Fruit fly (Drosophila melanogaster) whole organism, embryonic: ENCODE measurements around the gene Slu7.

Source experiments
- Ada2b ChIP-seq: fragments of 200-800 bp; sonication (Bioruptor generic); IDR thresholded peaks from 2 replicates; pipeline ENCODE4 v1.3.6; 2022; ENCODE audit warnings: missing biosample characterization, missing genetic modification characterization
- Atf3 ChIP-seq: fragments of 200-800 bp; sonication (Bioruptor generic); optimal IDR thresholded peaks from 3 replicates; lab custom pipeline; 2016; ENCODE audit warnings: missing biosample characterization, missing genetic modification characterization
- B-H2 ChIP-seq: fragments of 200-800 bp; sonication (Bioruptor generic); optimal IDR thresholded peaks from 2 replicates; lab custom pipeline; 2018; ENCODE audit warnings: missing biosample characterization, mild to moderate bottlenecking, missing genetic modification characterization
- CG10462 ChIP-seq: fragments of 200-800 bp; sonication (Bioruptor generic); optimal IDR thresholded peaks from 2 replicates; lab custom pipeline; 2016; ENCODE audit warnings: missing biosample characterization, missing genetic modification characterization
- CG10543 ChIP-seq: fragments of 200-800 bp; sonication (Bioruptor generic); optimal IDR thresholded peaks from 3 replicates; lab custom pipeline; 2017; ENCODE audit warnings: missing biosample characterization, mild to moderate bottlenecking, missing genetic modification characterization, moderate library complexity
- CG11247 ChIP-seq: fragments of 200-800 bp; sonication (Bioruptor generic); IDR thresholded peaks from 2 replicates; pipeline ENCODE4 v1.3.6; 2022; ENCODE audit warnings: missing biosample characterization, missing genetic modification characterization
- CG11504 ChIP-seq: fragments of 200-800 bp; sonication (Bioruptor generic); optimal IDR thresholded peaks from 3 replicates; lab custom pipeline; 2019; ENCODE audit warnings: missing biosample characterization, mild to moderate bottlenecking, missing genetic modification characterization, moderate library complexity
- CG11696 ChIP-seq: fragments of 200-800 bp; sonication (Bioruptor generic); IDR thresholded peaks from 2 replicates; pipeline ENCODE4 v1.3.6; 2022; ENCODE audit warnings: missing biosample characterization, missing genetic modification characterization
- CG12236 ChIP-seq: fragments of 200-800 bp; sonication (Bioruptor generic); optimal IDR thresholded peaks from 2 replicates; lab custom pipeline; 2016; ENCODE audit warnings: missing biosample characterization, missing genetic modification characterization
- CG12659 ChIP-seq: fragments of 200-800 bp; sonication (Bioruptor generic); optimal IDR thresholded peaks from 3 replicates; lab custom pipeline; 2017; ENCODE audit warnings: mild to moderate bottlenecking, missing biosample characterization, missing genetic modification reagents, missing genetic modification characterization
- CG13296 ChIP-seq: fragments of 200-800 bp; sonication (Bioruptor generic); optimal IDR thresholded peaks from 3 replicates; lab custom pipeline; 2018; ENCODE audit warnings: missing biosample characterization, mild to moderate bottlenecking, missing genetic modification characterization
- CG14441 ChIP-seq: fragments of 200-800 bp; sonication (Bioruptor generic); IDR thresholded peaks from 2 replicates; pipeline ENCODE4 v1.3.6; 2022; ENCODE audit warnings: missing biosample characterization, missing genetic modification characterization
- CG1602 ChIP-seq: fragments of 200-800 bp; sonication (Bioruptor generic); optimal IDR thresholded peaks from 3 replicates; lab custom pipeline; 2016; ENCODE audit warnings: missing biosample characterization, missing genetic modification characterization
- CG17361 ChIP-seq: fragments of 200-800 bp; sonication (Bioruptor generic); IDR thresholded peaks from 3 replicates; pipeline ENCODE4 v1.3.6; 2022; ENCODE audit warnings: missing biosample characterization, missing genetic modification characterization
- CG17802 ChIP-seq: fragments of 200-800 bp; sonication (Bioruptor generic); optimal IDR thresholded peaks from 2 replicates; lab custom pipeline; 2018; ENCODE audit warnings: missing biosample characterization, mild to moderate bottlenecking, missing genetic modification characterization, moderate library complexity
- CG3407 ChIP-seq: fragments of 200-800 bp; sonication (Bioruptor generic); optimal IDR thresholded peaks from 2 replicates; lab custom pipeline; 2018; ENCODE audit warnings: missing biosample characterization, mild to moderate bottlenecking, missing genetic modification characterization
- CG4360 ChIP-seq: fragments of 200-800 bp; sonication (Bioruptor generic); IDR thresholded peaks from 2 replicates; pipeline ENCODE4 v1.3.6; 2022; ENCODE audit warnings: missing biosample characterization, missing genetic modification characterization
- CG4424 ChIP-seq: fragments of 200-800 bp; sonication (Bioruptor generic); optimal IDR thresholded peaks from 3 replicates; lab custom pipeline; 2016; ENCODE audit warnings: missing biosample characterization, missing genetic modification characterization
- CG7271 ChIP-seq: fragments of 200-800 bp; sonication (Bioruptor generic); optimal IDR thresholded peaks from 2 replicates; lab custom pipeline; 2018; ENCODE audit warnings: missing biosample characterization, mild to moderate bottlenecking, missing genetic modification characterization, moderate library complexity
- CG7987 ChIP-seq: fragments of 200-800 bp; sonication (Bioruptor generic); optimal IDR thresholded peaks from 2 replicates; lab custom pipeline; 2018; ENCODE audit warnings: missing biosample characterization, mild to moderate bottlenecking, missing genetic modification characterization, moderate library complexity
- CG9215 ChIP-seq: fragments of 200-800 bp; sonication (Bioruptor generic); IDR thresholded peaks from 2 replicates; pipeline ENCODE4 v1.3.6; 2022; ENCODE audit warnings: missing biosample characterization, missing genetic modification characterization
- D19A ChIP-seq: fragments of 200-800 bp; optimal IDR thresholded peaks from 3 replicates; lab custom pipeline; 2019; ENCODE audit warnings: missing biosample characterization, mild to moderate bottlenecking, missing genetic modification characterization, moderate library complexity
- D19B ChIP-seq: fragments of 200-800 bp; sonication (Bioruptor generic); optimal IDR thresholded peaks from 2 replicates; lab custom pipeline; 2017; ENCODE audit warnings: missing biosample characterization, mild to moderate bottlenecking, missing genetic modification characterization
- Dref ChIP-seq: fragments of 200-800 bp; sonication (Bioruptor generic); IDR thresholded peaks from 2 replicates; pipeline ENCODE4 v1.3.6; 2022; ENCODE audit warnings: missing biosample characterization, missing genetic modification characterization
- Elba2 ChIP-seq: fragments of 200-800 bp; sonication (Bioruptor generic); optimal IDR thresholded peaks from 3 replicates; lab custom pipeline; 2016; ENCODE audit warnings: missing biosample characterization, missing genetic modification characterization
- Ets97D ChIP-seq: fragments of 200-800 bp; sonication (Bioruptor generic); optimal IDR thresholded peaks from 3 replicates; lab custom pipeline; 2016; ENCODE audit warnings: missing biosample characterization, missing genetic modification characterization
- Fer3 ChIP-seq: fragments of 200-800 bp; sonication (Bioruptor generic); optimal IDR thresholded peaks from 2 replicates; lab custom pipeline; 2018; ENCODE audit warnings: missing biosample characterization, mild to moderate bottlenecking, missing genetic modification characterization, moderate library complexity
- HmgD ChIP-seq: fragments of 200-800 bp; sonication (Bioruptor generic); optimal IDR thresholded peaks from 3 replicates; lab custom pipeline; 2016; ENCODE audit warnings: missing biosample characterization, missing genetic modification characterization
- Hr3 ChIP-seq: fragments of 200-800 bp; sonication (Bioruptor generic); optimal IDR thresholded peaks from 3 replicates; lab custom pipeline; 2016; ENCODE audit warnings: missing biosample characterization, missing genetic modification characterization
- Meics ChIP-seq: fragments of 200-800 bp; sonication (Bioruptor generic); optimal IDR thresholded peaks from 2 replicates; lab custom pipeline; 2017; ENCODE audit warnings: missing biosample characterization, mild to moderate bottlenecking, missing genetic modification characterization
- Mes4 ChIP-seq: fragments of 200-800 bp; sonication (Bioruptor generic); optimal IDR thresholded peaks from 2 replicates; lab custom pipeline; 2016; ENCODE audit warnings: missing biosample characterization, missing genetic modification characterization
- Scr ChIP-seq: fragments of 200-800 bp; sonication (Bioruptor generic); IDR thresholded peaks from 2 replicates; pipeline ENCODE4 v1.3.6; 2022; ENCODE audit warnings: missing biosample characterization, missing genetic modification characterization; ENCODE audit not compliant: partially characterized antibody
- ap ChIP-seq: fragments of 200-800 bp; sonication (Bioruptor generic); IDR thresholded peaks from 2 replicates; pipeline ENCODE4 v1.3.6; 2022; ENCODE audit warnings: missing biosample characterization, missing genetic modification characterization
- btn ChIP-seq: fragments of 200-800 bp; sonication (Bioruptor generic); optimal IDR thresholded peaks from 2 replicates; lab custom pipeline; 2016; ENCODE audit warnings: missing biosample characterization, missing genetic modification characterization
- chm ChIP-seq: fragments of 200-800 bp; sonication (Bioruptor generic); IDR thresholded peaks from 2 replicates; pipeline ENCODE4 v1.3.6; 2022; ENCODE audit warnings: missing biosample characterization, missing genetic modification characterization
- fd102C ChIP-seq: fragments of 200-800 bp; sonication (Bioruptor generic); optimal IDR thresholded peaks from 2 replicates; lab custom pipeline; 2018; ENCODE audit warnings: missing biosample characterization, mild to moderate bottlenecking, missing genetic modification characterization, moderate library complexity
- fd96Cb ChIP-seq: fragments of 200-800 bp; sonication (Bioruptor generic); optimal IDR thresholded peaks from 2 replicates; lab custom pipeline; 2018; ENCODE audit warnings: missing biosample characterization, mild to moderate bottlenecking, missing genetic modification characterization, moderate library complexity
- gfzf ChIP-seq: fragments of 200-800 bp; sonication (Bioruptor generic); optimal IDR thresholded peaks from 2 replicates; lab custom pipeline; 2016; ENCODE audit warnings: missing biosample characterization, mild to moderate bottlenecking, missing genetic modification characterization, moderate library complexity
- hb ChIP-seq: fragments of 200-800 bp; sonication (Bioruptor generic); IDR thresholded peaks from 3 replicates; pipeline ENCODE4 v1.3.6; 2022; ENCODE audit warnings: missing biosample characterization, missing genetic modification characterization; ENCODE audit not compliant: partially characterized antibody
- kay ChIP-seq: fragments of 200-800 bp; sonication (Bioruptor generic); optimal IDR thresholded peaks from 2 replicates; lab custom pipeline; 2016; ENCODE audit warnings: missing biosample characterization, missing genetic modification characterization
- lbe ChIP-seq: fragments of 200-800 bp; sonication (Bioruptor generic); optimal IDR thresholded peaks from 2 replicates; lab custom pipeline; 2016; ENCODE audit warnings: missing biosample characterization, mild to moderate bottlenecking, missing genetic modification characterization
- maf-S ChIP-seq: fragments of 200-800 bp; sonication (Bioruptor generic); optimal IDR thresholded peaks from 2 replicates; lab custom pipeline; 2016; ENCODE audit warnings: missing biosample characterization, missing genetic modification characterization
- mam ChIP-seq: fragments of 200-800 bp; sonication (Bioruptor generic); optimal IDR thresholded peaks from 3 replicates; lab custom pipeline; 2016; ENCODE audit warnings: missing biosample characterization, missing genetic modification characterization
- phol ChIP-seq: fragments of 200-800 bp; sonication (Bioruptor generic); optimal IDR thresholded peaks from 3 replicates; lab custom pipeline; 2018; ENCODE audit warnings: missing biosample characterization, mild to moderate bottlenecking, missing genetic modification characterization, moderate library complexity
- pzg ChIP-seq: fragments of 200-800 bp; sonication (Bioruptor generic); optimal IDR thresholded peaks from 3 replicates; lab custom pipeline; 2018; ENCODE audit warnings: missing biosample characterization, mild to moderate bottlenecking, missing genetic modification characterization, moderate library complexity
- tgo ChIP-seq: fragments of 200-800 bp; sonication (Bioruptor generic); IDR thresholded peaks from 3 replicates; pipeline ENCODE4 v1.3.6; 2022; ENCODE audit warnings: missing biosample characterization, missing genetic modification characterization
- toy ChIP-seq: fragments of 200-800 bp; sonication (Bioruptor generic); IDR thresholded peaks from 2 replicates; pipeline ENCODE4 v1.3.6; 2022; ENCODE audit warnings: missing biosample characterization, missing genetic modification characterization
- trh ChIP-seq: fragments of 200-800 bp; sonication (Bioruptor generic); optimal IDR thresholded peaks from 2 replicates; lab custom pipeline; 2016; ENCODE audit warnings: missing biosample characterization, missing genetic modification characterization
- tx ChIP-seq: fragments of 200-800 bp; sonication (Bioruptor generic); optimal IDR thresholded peaks from 2 replicates; lab custom pipeline; 2016; ENCODE audit warnings: missing biosample characterization, missing genetic modification characterization
- unpg ChIP-seq: fragments of 200-800 bp; sonication (Bioruptor generic); optimal IDR thresholded peaks from 3 replicates; lab custom pipeline; 2018; ENCODE audit warnings: missing biosample characterization, mild to moderate bottlenecking, missing genetic modification characterization, moderate library complexity

Gene Slu7

DNA sequence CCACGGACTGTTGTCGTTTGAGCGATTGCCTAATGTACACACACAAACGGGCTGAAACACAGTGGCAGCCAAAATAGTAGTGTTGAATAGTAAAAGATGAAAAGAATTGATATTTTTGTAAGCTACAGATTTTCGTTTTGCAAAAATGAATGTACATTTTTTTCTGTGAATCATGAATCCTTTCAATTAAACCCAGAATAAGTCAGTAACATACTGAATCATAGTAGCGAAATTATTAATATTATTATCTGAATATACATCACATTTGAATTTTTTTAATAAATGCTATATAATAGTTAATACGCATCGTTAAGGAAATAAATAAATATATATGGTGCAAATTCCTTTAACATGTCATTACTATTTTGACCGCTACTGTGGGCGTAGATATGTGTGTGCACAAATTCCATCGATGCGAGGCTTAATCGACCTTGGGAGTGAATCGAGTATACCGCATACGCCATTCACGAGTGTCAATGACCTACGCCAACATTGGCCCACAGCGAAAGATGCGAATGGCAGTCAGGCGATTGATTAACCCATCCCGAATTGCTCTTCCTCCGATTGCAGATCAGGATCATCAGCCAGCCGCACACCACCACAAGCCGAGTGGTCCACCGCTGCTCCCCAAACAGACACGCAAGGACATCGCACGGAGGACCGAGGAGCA, 1.8 kb upstream of the Slu7 start (continued):
- TF ChIP-seq pzg (GFP tag; lab: Kevin White, UChicago) (no peak), trh (GFP tag; lab: Kevin White, UChicago) (no peak), CG17802 (tag; lab: Kevin White, UChicago) (no peak), CG14441 (peak; percentile 57), Elba2 (no peak), ap (GFP tag; lab: Robert Waterston, UW) (no peak; the same call in 1 of the 2 replicates), hb (GFP tag; lab: Robert Waterston, UW) (no peak), chm (GFP tag; lab: Robert Waterston, UW) (no peak), CG7987 (GFP tag; lab: Kevin White, UChicago) (no peak), CG10543 (GFP tag; lab: Kevin White, UChicago) (no peak), toy (GFP tag; lab: Robert Waterston, UW) (0 out of 2 replicates have a peak, but pooled peaks have one; percentile 9), maf-S (GFP tag; lab: Kevin White, UChicago) (no peak), CG9215 (GFP tag; lab: Robert Waterston, UW) (0 out of 2 replicates have a peak, but pooled peaks have one; percentile 14), CG3407 (no peak), fd96Cb (tag; lab: Kevin White, UChicago) (peak; percentile 60), gfzf (GFP tag; lab: Kevin White, UChicago) (no peak), mam (peak; percentile 41), CG11696 (GFP tag; lab: Robert Waterston, UW) (peak; percentile 85), Fer3 (tag; lab: Kevin White, UChicago) (peak; percentile 64), CG7271 (no peak), Ada2b (peak; percentile 28), CG12236 (no peak), HmgD (GFP tag; lab: Kevin White, UChicago) (no peak), unpg (GFP tag; lab: Kevin White, UChicago) (peak; percentile 72), Scr (GFP tag; lab: Robert Waterston, UW) (no peak), CG10462 (peak; percentile 51), CG12659 (GFP tag; lab: Kevin White, UChicago) (peak; percentile 74), CG11504 (tag; lab: Kevin White, UChicago) (no peak), tgo (GFP tag; lab: Robert Waterston, UW) (peak; percentile 48; the same call in 2 of the 3 replicates), tx (GFP tag; lab: Kevin White, UChicago) (peak; percentile 2), phol (tag; lab: Kevin White, UChicago) (peak; percentile 79), B-H2 (GFP tag; lab: Kevin White, UChicago) (no peak), CG11247 (GFP tag; lab: Robert Waterston, UW) (no peak), Mes4 (no peak), CG13296 (peak; percentile 79), D19B (GFP tag; lab: Kevin White, UChicago) (peak; percentile 59), lbe (no peak), btn (GFP tag; lab: Kevin White, UChicago) (no peak), Hr3 (GFP tag; lab: Kevin White, UChicago) (peak; percentile 70), Meics (GFP tag; lab: Kevin White, UChicago) (peak; percentile 78), CG17361 (GFP tag; lab: Robert Waterston, UW) (no peak; the same call in 2 of the 3 replicates), fd102C (GFP tag; lab: Kevin White, UChicago) (no peak), kay (no peak), Atf3 (GFP tag; lab: Kevin White, UChicago) (no peak), CG1602 (GFP tag; lab: Kevin White, UChicago) (peak; percentile 57), CG4424 (GFP tag; lab: Kevin White, UChicago) (peak; percentile 75), D19A (tag; lab: Kevin White, UChicago) (no peak), CG4360 (no peak), Dref (GFP tag; lab: Robert Waterston, UW) (no peak), Ets97D (GFP tag; lab: Kevin White, UChicago) (no peak)
